Worm (Caenorhabditis elegans): Measurements from ENCODE around the gene Y49F6C.6.

DNA sequence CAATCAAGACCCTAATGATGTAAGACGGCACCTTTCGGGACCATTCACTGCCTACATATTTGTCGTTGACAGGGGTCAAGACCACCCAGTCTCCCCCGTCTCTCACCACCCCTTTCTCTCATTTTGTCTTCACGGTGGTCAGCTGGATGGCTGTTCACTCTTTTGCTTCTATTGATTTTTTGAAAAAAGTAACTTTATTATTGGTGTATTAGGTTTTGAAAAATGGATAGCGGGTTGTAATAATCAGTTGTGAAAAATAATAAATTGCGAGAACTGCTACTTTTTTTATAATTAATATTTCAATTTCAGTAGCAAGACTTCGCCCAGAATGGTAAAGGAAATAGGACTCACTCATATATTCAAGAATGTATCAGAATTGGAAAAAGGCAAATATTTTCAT lies 9.8 kb upstream of the Y49F6C.6 start, which contains the start of gene bath-9:
- TF ChIP-seq unc-55 (GFP tag; optimal IDR thresholded peaks at IDR 0.05) (no peak), unc-62 (GFP tag; optimal IDR thresholded peaks at IDR 0.05) (no peak), nhr-77 (tag; optimal IDR thresholded peaks at IDR 0.05) (no peak), sem-4 (tag; optimal IDR thresholded peaks at IDR 0.05) (no peak), peb-1 (tag; optimal IDR thresholded peaks at IDR 0.05) (no peak), ZK546.5 (tag; optimal IDR thresholded peaks at IDR 0.05) (no peak), ama-1 (optimal IDR thresholded peaks at IDR 0.05) (no peak), mbf-1 (tag; optimal IDR thresholded peaks at IDR 0.05) (no peak), nhr-12 (tag; optimal IDR thresholded peaks at IDR 0.05) (no peak), lsy-2 (tag; optimal IDR thresholded peaks at IDR 0.05) (no peak), mdl-1 (tag; optimal IDR thresholded peaks at IDR 0.05) (no peak)

All from whole organism, L2 larva.